Worm (Caenorhabditis elegans) whole organism, late embryonic: Measurements from ENCODE around the gene R01H2.8.

Experiments
- F13H6.1 ChIP-seq: sonication (generic microtip); optimal IDR thresholded peaks from 2 replicates; lab custom pipeline; 2016; ENCODE audit warnings: missing genetic modification characterization, missing compliant biosample characterization
- K09A11.1 ChIP-seq: sonication (generic microtip); optimal IDR thresholded peaks from 2 replicates; lab custom pipeline; 2017; ENCODE audit warnings: antibody characterized with exemption, mild to moderate bottlenecking, missing genetic modification characterization, missing compliant biosample characterization; ENCODE audit not compliant: insufficient read depth
- ahr-1 ChIP-seq: sonication (generic microtip); optimal IDR thresholded peaks from 2 replicates; lab custom pipeline; 2016; ENCODE audit warnings: missing genetic modification characterization, missing compliant biosample characterization
- ama-1 ChIP-seq: fragments of 150-350 bp; optimal IDR thresholded peaks from 2 replicates; lab custom pipeline; 2014
- ceh-24 ChIP-seq: sonication (generic microtip); optimal IDR thresholded peaks from 2 replicates; lab custom pipeline; 2016; ENCODE audit warnings: mild to moderate bottlenecking, missing genetic modification characterization, missing compliant biosample characterization
- ceh-34 ChIP-seq: sonication (generic microtip); optimal IDR thresholded peaks from 2 replicates; lab custom pipeline; 2016; ENCODE audit warnings: mild to moderate bottlenecking, missing genetic modification characterization, missing compliant biosample characterization
- ceh-45 ChIP-seq: fragments of 200-800 bp; sonication (Bioruptor generic); IDR thresholded peaks from 2 replicates; pipeline ENCODE4 v1.3.6; 2022; ENCODE audit warnings: missing genetic modification reagents, missing genetic modification characterization, missing compliant biosample characterization
- ceh-48 ChIP-seq: sonication (generic microtip); optimal IDR thresholded peaks from 2 replicates; lab custom pipeline; 2016; ENCODE audit warnings: missing genetic modification characterization, inconsistent platforms, missing compliant biosample characterization
- che-1 ChIP-seq: sonication (generic microtip); optimal IDR thresholded peaks from 2 replicates; lab custom pipeline; 2016; ENCODE audit warnings: mild to moderate bottlenecking, missing genetic modification characterization, missing compliant biosample characterization
- dmd-4 ChIP-seq: sonication (generic microtip); optimal IDR thresholded peaks from 2 replicates; lab custom pipeline; 2016; ENCODE audit warnings: borderline replicate concordance, missing genetic modification characterization, missing compliant biosample characterization
- dve-1 ChIP-seq: sonication (generic microtip); optimal IDR thresholded peaks from 2 replicates; lab custom pipeline; 2017; ENCODE audit warnings: antibody characterized with exemption, mild to moderate bottlenecking, missing genetic modification characterization, missing compliant biosample characterization
- elt-4 ChIP-seq: sonication (generic microtip); optimal IDR thresholded peaks from 2 replicates; lab custom pipeline; 2016; ENCODE audit warnings: missing genetic modification characterization, missing compliant biosample characterization
- fkh-10 ChIP-seq: fragments of 150-350 bp; optimal IDR thresholded peaks from 2 replicates; lab custom pipeline; 2014; ENCODE audit warnings: missing biosample characterization, missing genetic modification reagents, missing genetic modification characterization
- gmeb-2 ChIP-seq: sonication (generic microtip); optimal IDR thresholded peaks from 2 replicates; lab custom pipeline; 2016; ENCODE audit warnings: missing genetic modification characterization, inconsistent platforms, missing compliant biosample characterization
- hlh-13 ChIP-seq: fragments of 200-800 bp; sonication (Bioruptor generic); optimal IDR thresholded peaks from 2 replicates; lab custom pipeline; 2018; ENCODE audit warnings: mild to moderate bottlenecking, missing genetic modification characterization, missing compliant biosample characterization
- hlh-30 ChIP-seq: sonication (generic microtip); optimal IDR thresholded peaks from 2 replicates; lab custom pipeline; 2017; ENCODE audit warnings: antibody characterized with exemption, missing genetic modification characterization, missing compliant biosample characterization; ENCODE audit not compliant: insufficient read depth
- hlh-6 ChIP-seq: sonication (generic microtip); optimal IDR thresholded peaks from 2 replicates; lab custom pipeline; 2016; ENCODE audit warnings: missing genotype, missing genetic modification characterization, missing compliant biosample characterization
- hlh-8 ChIP-seq: sonication (generic microtip); optimal IDR thresholded peaks from 2 replicates; lab custom pipeline; 2016; ENCODE audit warnings: missing genotype, missing genetic modification characterization, missing compliant biosample characterization
- lin-11 ChIP-seq: fragments of 200-800 bp; sonication (Bioruptor generic); optimal IDR thresholded peaks from 2 replicates; lab custom pipeline; 2018; ENCODE audit warnings: mild to moderate bottlenecking, missing genetic modification characterization, missing compliant biosample characterization
- mec-3 ChIP-seq: sonication (generic microtip); optimal IDR thresholded peaks from 2 replicates; lab custom pipeline; 2016; ENCODE audit warnings: borderline replicate concordance, missing genetic modification characterization, missing compliant biosample characterization
- nhr-11 ChIP-seq: fragments of 150-350 bp; optimal IDR thresholded peaks from 2 replicates; lab custom pipeline; 2014; ENCODE audit warnings: missing biosample characterization, missing genetic modification characterization
- npax-4 ChIP-seq: sonication (generic microtip); optimal IDR thresholded peaks from 2 replicates; lab custom pipeline; 2016; ENCODE audit warnings: missing genetic modification characterization, missing compliant biosample characterization
- pag-3 ChIP-seq: sonication (generic microtip); optimal IDR thresholded peaks from 2 replicates; lab custom pipeline; 2016; ENCODE audit warnings: missing compliant biosample characterization, missing genetic modification characterization, borderline replicate concordance
- pha-2 ChIP-seq: sonication (generic microtip); optimal IDR thresholded peaks from 2 replicates; lab custom pipeline; 2017; ENCODE audit warnings: mild to moderate bottlenecking, missing genetic modification characterization, missing compliant biosample characterization
- pros-1 ChIP-seq: fragments of 150-350 bp; optimal IDR thresholded peaks from 2 replicates; lab custom pipeline; 2014; ENCODE audit warnings: missing biosample characterization, missing genetic modification reagents, missing genetic modification characterization
- ref-2 ChIP-seq: sonication (generic microtip); optimal IDR thresholded peaks from 2 replicates; lab custom pipeline; 2016; ENCODE audit warnings: missing genetic modification characterization, missing compliant biosample characterization
- rnt-1 ChIP-seq: sonication (generic microtip); optimal IDR thresholded peaks from 2 replicates; lab custom pipeline; 2016; ENCODE audit warnings: missing genetic modification characterization, missing compliant biosample characterization
- sdc-2 ChIP-seq: sonication (generic microtip); optimal IDR thresholded peaks from 2 replicates; lab custom pipeline; 2016; ENCODE audit warnings: missing genotype, missing genetic modification characterization, missing compliant biosample characterization
- sox-2 ChIP-seq: fragments of 200-800 bp; sonication (Bioruptor generic); IDR thresholded peaks from 2 replicates; pipeline ENCODE4 v1.3.6; 2022; ENCODE audit warnings: missing genetic modification reagents, missing genetic modification characterization, missing compliant biosample characterization
- sox-4 ChIP-seq: sonication (generic microtip); optimal IDR thresholded peaks from 2 replicates; lab custom pipeline; 2017; ENCODE audit warnings: mild to moderate bottlenecking, missing genetic modification characterization, inconsistent platforms, missing compliant biosample characterization
- syd-9 ChIP-seq: sonication (generic microtip); optimal IDR thresholded peaks from 2 replicates; lab custom pipeline; 2016; ENCODE audit warnings: mild to moderate bottlenecking, missing genetic modification characterization, moderate library complexity, missing compliant biosample characterization
- tbx-7 ChIP-seq: sonication (generic microtip); optimal IDR thresholded peaks from 2 replicates; lab custom pipeline; 2016; ENCODE audit warnings: missing genotype, missing genetic modification characterization, missing compliant biosample characterization
- ttx-3 ChIP-seq: sonication (generic microtip); optimal IDR thresholded peaks from 2 replicates; lab custom pipeline; 2016; ENCODE audit warnings: missing genetic modification reagents, missing genetic modification characterization, missing compliant biosample characterization
- ztf-16 ChIP-seq: sonication (generic microtip); optimal IDR thresholded peaks from 2 replicates; lab custom pipeline; 2017; ENCODE audit warnings: missing genetic modification characterization, missing compliant biosample characterization

Gene R01H2.8

DNA sequence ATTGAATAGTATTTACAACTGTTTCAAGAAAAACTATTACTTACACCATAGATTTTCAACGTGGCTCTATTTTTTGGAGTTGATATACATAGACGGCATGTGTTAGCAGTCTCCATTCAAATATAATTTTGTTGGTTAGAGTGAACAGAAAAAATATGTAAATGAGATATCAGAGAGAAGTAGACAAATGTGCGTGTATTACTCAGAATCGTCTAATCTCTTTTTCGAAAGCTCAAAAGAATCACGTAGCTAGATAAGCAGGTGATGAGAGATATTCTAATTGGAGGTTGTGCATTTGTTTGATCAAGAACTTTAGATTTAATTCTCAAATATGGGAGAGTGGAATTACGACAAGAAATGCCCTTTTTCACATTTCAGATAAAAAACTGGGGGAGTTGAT, 21.7 kb downstream of the R01H2.8 start, which contains the start of gene ZK418.10:
Gene ZK418.10, minus strand, starts transcription at position 148 of the 400 bp plus-strand sequence.
- no peak for TF ChIP-seq rnt-1 (tag; lab: Kevin White, UChicago)
- TF ChIP-seq che-1 (tag; lab: Kevin White, UChicago), result no peak
- no peak for TF ChIP-seq hlh-6 (tag; lab: Kevin White, UChicago)
- no peak for TF ChIP-seq nhr-11 (tag; lab: Kevin White, UChicago)
- no peak for TF ChIP-seq npax-4 (tag; lab: Kevin White, UChicago)
- no peak for TF ChIP-seq mec-3 (tag; lab: Kevin White, UChicago)
- TF ChIP-seq hlh-13 (GFP tag; lab: Kevin White, UChicago), result no peak
- TF ChIP-seq hlh-30 (tag; lab: Kevin White, UChicago), result no peak
- TF ChIP-seq pha-2 (tag; lab: Kevin White, UChicago), result no peak
- TF ChIP-seq gmeb-2 (tag; lab: Kevin White, UChicago), result no peak
- no peak for TF ChIP-seq K09A11.1 (tag; lab: Kevin White, UChicago)
- no peak for TF ChIP-seq ceh-45 (GFP tag; lab: Robert Waterston, UW)
- TF ChIP-seq sdc-2 (tag; lab: Kevin White, UChicago), result no peak
- no peak for TF ChIP-seq pros-1 (tag; lab: Kevin White, UChicago)
- no peak for TF ChIP-seq ttx-3 (tag; lab: Kevin White, UChicago)
- TF ChIP-seq sox-4 (tag; lab: Kevin White, UChicago), result no peak
- no peak for TF ChIP-seq F13H6.1 (tag; lab: Kevin White, UChicago)
- TF ChIP-seq hlh-8 (tag; lab: Kevin White, UChicago), result no peak
- no peak for TF ChIP-seq ceh-48 (tag; lab: Kevin White, UChicago)
- TF ChIP-seq lin-11 (tag; lab: Kevin White, UChicago), result no peak

DNA sequence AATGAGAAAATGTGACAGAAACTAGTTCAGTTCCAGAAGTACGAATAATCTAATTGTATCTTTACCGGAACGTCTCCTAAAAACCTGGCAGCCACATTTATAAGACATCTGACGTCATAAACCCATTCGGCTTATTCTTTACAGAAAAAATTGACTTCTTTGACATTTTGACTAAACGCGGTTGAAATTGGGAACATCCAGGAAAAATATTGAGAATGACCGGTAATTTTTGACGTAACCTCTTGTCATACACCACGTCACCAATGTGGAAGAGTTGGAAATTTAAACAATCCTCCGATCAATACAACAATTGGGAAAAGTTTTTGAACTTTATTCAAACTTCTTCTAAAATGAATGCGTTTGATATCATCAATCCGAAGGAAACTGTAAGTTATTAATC, 22.2 kb downstream of the R01H2.8 start, which contains the start of gene ZK418.2:
Gene ZK418.2, plus strand, starts transcription at position 301 of the 400 bp plus-strand sequence.
- no peak for TF ChIP-seq ceh-24 (tag; lab: Kevin White, UChicago)
- TF ChIP-seq ztf-16 (tag; lab: Kevin White, UChicago), result no peak
- no peak for TF ChIP-seq ref-2 (tag; lab: Kevin White, UChicago)
- TF ChIP-seq hlh-13 (GFP tag; lab: Kevin White, UChicago), result no peak
- no peak for TF ChIP-seq npax-4 (tag; lab: Kevin White, UChicago)
- TF ChIP-seq tbx-7 (tag; lab: Kevin White, UChicago), result no peak

DNA sequence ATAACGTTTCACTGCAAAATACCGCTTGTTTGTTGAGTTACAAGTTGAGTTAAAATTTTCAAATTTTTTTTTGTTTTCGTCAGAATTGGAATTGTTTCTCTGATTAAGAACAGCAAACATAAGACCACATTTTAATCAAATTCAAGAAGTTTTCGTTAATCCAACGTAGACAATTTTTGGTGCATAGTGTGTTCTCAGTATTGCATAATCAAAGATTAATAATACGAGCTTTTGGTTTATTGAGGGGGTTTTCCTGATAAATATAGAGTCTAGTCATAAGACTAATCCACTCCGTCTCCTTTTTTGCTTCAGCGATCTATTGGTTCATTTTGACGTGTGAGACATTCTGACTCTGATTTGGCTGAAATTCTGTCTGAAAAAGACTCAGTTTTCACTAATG, 26.3 kb downstream of the R01H2.8 start, which contains the start of gene nhr-9:
Gene nhr-9, plus strand, starts transcription at position 307 of the 400 bp plus-strand sequence.
- TF ChIP-seq ahr-1 (tag; lab: Kevin White, UChicago) (no peak), ceh-34 (no peak), elt-4 (tag; lab: Kevin White, UChicago) (no peak), fkh-10 (GFP tag; lab: Kevin White, UChicago) (no peak), pag-3 (tag; lab: Kevin White, UChicago) (no peak), ref-2 (tag; lab: Kevin White, UChicago) (no peak), hlh-13 (GFP tag; lab: Kevin White, UChicago) (no peak), sdc-2 (tag; lab: Kevin White, UChicago) (no peak), ztf-16 (tag; lab: Kevin White, UChicago) (no peak), lin-11 (tag; lab: Kevin White, UChicago) (no peak)

DNA sequence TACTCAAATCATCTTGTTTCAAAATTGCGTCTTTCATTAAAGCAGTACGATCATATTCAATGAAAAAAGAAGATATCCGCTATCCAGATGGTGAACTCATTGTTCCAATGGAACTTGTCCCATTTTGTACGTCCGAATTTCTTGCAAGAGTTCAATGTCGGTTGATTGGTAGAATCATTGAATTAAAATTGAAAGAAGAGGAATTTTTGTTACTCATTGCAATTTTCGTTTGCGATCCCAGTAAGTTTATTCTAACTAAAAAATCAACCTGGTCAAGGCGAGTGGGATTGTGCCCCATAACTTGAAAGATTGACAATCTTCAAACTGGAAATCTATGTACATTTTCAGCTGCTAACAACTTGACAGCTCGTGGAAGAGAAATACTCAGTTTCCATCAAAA, 27.6 kb downstream of the R01H2.8 start:
- TF ChIP-seq hlh-30 (tag; lab: Kevin White, UChicago), result no peak
- TF ChIP-seq, all 69 proteins: peak for 0

DNA sequence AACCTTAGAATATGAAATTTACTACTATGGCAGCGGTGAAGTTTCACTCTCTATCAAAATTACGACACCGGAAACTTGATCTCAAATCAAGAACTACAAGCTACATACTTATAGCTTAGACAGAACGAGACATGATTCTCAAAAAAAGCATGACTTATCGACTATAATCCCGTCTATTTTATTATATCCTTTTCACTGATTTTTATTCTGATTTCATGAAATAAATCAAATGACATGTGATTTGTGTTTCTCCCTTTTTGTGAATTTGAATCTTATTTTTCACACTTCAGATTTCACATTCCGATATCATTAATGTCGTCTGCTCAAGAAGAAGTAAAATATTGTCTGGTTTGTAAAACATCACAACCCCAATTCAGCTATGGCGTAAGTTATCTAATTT, 31.1 kb downstream of the R01H2.8 start, which contains the start of gene ZK418.11:
Gene ZK418.11, plus strand, starts transcription at position 289 of the 400 bp plus-strand sequence.
- TF ChIP-seq sox-2 (GFP tag; lab: Robert Waterston, UW), result no peak
- TF ChIP-seq gmeb-2 (tag; lab: Kevin White, UChicago), result no peak
- no peak for TF ChIP-seq ama-1 (lab: Kevin White, UChicago)
- no peak for TF ChIP-seq fkh-10 (GFP tag; lab: Kevin White, UChicago)
- TF ChIP-seq ceh-45 (GFP tag; lab: Robert Waterston, UW), result no peak
- TF ChIP-seq dve-1 (tag; lab: Kevin White, UChicago), result no peak
- no peak for TF ChIP-seq dmd-4 (tag; lab: Kevin White, UChicago)
- no peak for TF ChIP-seq syd-9 (tag; lab: Kevin White, UChicago)
- TF ChIP-seq F13H6.1 (tag; lab: Kevin White, UChicago), result no peak
